Worm (Caenorhabditis elegans) whole organism, L4 larva: Measurements from ENCODE around the gene set-20.
A peak's percentile ranks its signal among the peaks of the same experiment; 100 is the strongest.

Experiments used
- D1046.2 ChIP-seq: fragments of 200-800 bp; sonication (Bioruptor generic); IDR thresholded peaks from 2 replicates; pipeline ENCODE4 v1.3.6; 2022; ENCODE audit warnings: missing genetic modification characterization, missing compliant biosample characterization
- F10B5.3 ChIP-seq: sonication (generic microtip); optimal IDR thresholded peaks from 2 replicates; lab custom pipeline; 2016; ENCODE audit warnings: mild to moderate bottlenecking, missing genetic modification characterization, missing compliant biosample characterization
- F26F4.8 ChIP-seq: fragments of 200-800 bp; sonication (Bioruptor generic); conservative IDR thresholded peaks from 2 replicates; pipeline ENCODE4 v1.3.6; 2022; ENCODE audit warnings: missing genetic modification characterization, missing compliant biosample characterization
- T20F7.1 ChIP-seq: fragments of 200-800 bp; sonication (Bioruptor generic); optimal IDR thresholded peaks from 2 replicates; lab custom pipeline; 2018; ENCODE audit warnings: mild to moderate bottlenecking, missing genetic modification characterization, missing compliant biosample characterization
- Y5F2A.4 ChIP-seq: fragments of 200-800 bp; sonication (Bioruptor generic); optimal IDR thresholded peaks from 2 replicates; lab custom pipeline; 2018; ENCODE audit warnings: mild to moderate bottlenecking, missing genetic modification characterization, missing compliant biosample characterization
- ZK546.5 ChIP-seq, 2 experiments: sonication (generic microtip); optimal IDR thresholded peaks; 2 replicates each; lab custom pipeline; 2017; ENCODE audit warnings: missing biosample characterization in 2 of 2, missing genetic modification characterization in 2 of 2
- aha-1 ChIP-seq: fragments of 150-350 bp; peaks from one replicate; lab custom pipeline; 2014; ENCODE audit warnings: missing biosample characterization, missing genetic modification characterization
- aly-2 ChIP-seq: sonication (generic microtip); optimal IDR thresholded peaks from 2 replicates; lab custom pipeline; 2018; ENCODE audit warnings: missing biosample characterization, missing genetic modification characterization
- ama-1 ChIP-seq: fragments of 150-350 bp; optimal IDR thresholded peaks from 2 replicates; lab custom pipeline; 2014; ENCODE audit warnings: inconsistent platforms, mixed read lengths
- ces-1 ChIP-seq: fragments of 150-350 bp; sonication (generic microtip); optimal IDR thresholded peaks from 4 replicates; lab custom pipeline; 2014; ENCODE audit warnings: missing biosample characterization, missing genetic modification reagents, missing genetic modification characterization
- daf-19 ChIP-seq: fragments of 200-800 bp; sonication (Bioruptor generic); conservative IDR thresholded peaks from 2 replicates; pipeline ENCODE4 v1.3.6; 2022; ENCODE audit warnings: missing genetic modification characterization, missing compliant biosample characterization
- daf-8 ChIP-seq: fragments of 200-800 bp; sonication (Bioruptor generic); IDR thresholded peaks from 2 replicates; pipeline ENCODE4 v1.3.6; 2022; ENCODE audit warnings: missing genetic modification characterization, missing compliant biosample characterization
- dmd-6 ChIP-seq: fragments of 200-800 bp; sonication (Bioruptor generic); IDR thresholded peaks from 2 replicates; pipeline ENCODE4 v1.3.6; 2022; ENCODE audit warnings: missing genetic modification reagents, missing genetic modification characterization, missing compliant biosample characterization
- dmd-8 ChIP-seq: fragments of 200-800 bp; sonication (Bioruptor generic); IDR thresholded peaks from 2 replicates; pipeline ENCODE4 v1.3.6; 2022; ENCODE audit warnings: missing genetic modification characterization, missing compliant biosample characterization
- dve-1 ChIP-seq: sonication (generic microtip); optimal IDR thresholded peaks from 2 replicates; lab custom pipeline; 2017; ENCODE audit warnings: antibody characterized with exemption, mild to moderate bottlenecking, missing genetic modification characterization, missing compliant biosample characterization; ENCODE audit not compliant: insufficient read depth
- egl-27 ChIP-seq: sonication (generic microtip); optimal IDR thresholded peaks from 3 replicates; lab custom pipeline; 2017; ENCODE audit warnings: missing biosample characterization, missing genetic modification reagents, missing genetic modification characterization
- fkh-10 ChIP-seq: fragments of 150-350 bp; optimal IDR thresholded peaks from 2 replicates; lab custom pipeline; 2014; ENCODE audit warnings: missing biosample characterization, missing genetic modification reagents, missing genetic modification characterization
- hlh-30 ChIP-seq: sonication (generic microtip); optimal IDR thresholded peaks from 2 replicates; lab custom pipeline; 2017; ENCODE audit warnings: antibody characterized with exemption, mild to moderate bottlenecking, missing genetic modification characterization, missing compliant biosample characterization; ENCODE audit not compliant: insufficient read depth
- jun-1 ChIP-seq: fragments of 150-350 bp; optimal IDR thresholded peaks from 2 replicates; lab custom pipeline; 2014; ENCODE audit warnings: missing biosample characterization, missing genetic modification reagents, missing genetic modification characterization
- lin-1 ChIP-seq: fragments of 200-800 bp; sonication (Bioruptor generic); IDR thresholded peaks from 2 replicates; pipeline ENCODE4 v1.3.6; 2022; ENCODE audit warnings: missing genetic modification reagents, missing genetic modification characterization, missing compliant biosample characterization
- lin-13 ChIP-seq: fragments of 150-350 bp; optimal IDR thresholded peaks from 2 replicates; lab custom pipeline; 2014; ENCODE audit warnings: missing biosample characterization, missing genetic modification reagents, missing genetic modification characterization
- lin-38 ChIP-seq: fragments of 200-800 bp; sonication (Bioruptor generic); IDR thresholded peaks from 2 replicates; pipeline ENCODE4 v1.3.6; 2022; ENCODE audit warnings: missing genetic modification reagents, missing genetic modification characterization, missing compliant biosample characterization
- mdl-1 ChIP-seq, 2 experiments: fragments of 150-350 bp in 1 of 2; sonication (generic microtip) in 1 of 2; optimal IDR thresholded peaks; 2 replicates each; lab custom pipeline; 2014 to 2017; ENCODE audit warnings: missing biosample characterization in 2 of 2, missing genetic modification characterization in 2 of 2
- mdt-29 ChIP-seq: fragments of 200-800 bp; sonication (Bioruptor generic); IDR thresholded peaks from 2 replicates; pipeline ENCODE4 v1.3.6; 2022; ENCODE audit warnings: missing genetic modification reagents, missing genetic modification characterization, missing compliant biosample characterization
- mep-1 ChIP-seq: fragments of 150-350 bp; sonication (generic microtip); optimal IDR thresholded peaks from 3 replicates; lab custom pipeline; 2014; ENCODE audit warnings: missing biosample characterization, missing genetic modification characterization
- mes-2 ChIP-seq: sonication (generic microtip); optimal IDR thresholded peaks from 2 replicates; lab custom pipeline; 2016; ENCODE audit warnings: missing genotype, mild to moderate bottlenecking, missing genetic modification characterization, missing compliant biosample characterization; ENCODE audit not compliant: poor library complexity, severe bottlenecking
- mxl-3 ChIP-seq: fragments of 200-800 bp; sonication (Bioruptor generic); optimal IDR thresholded peaks from 2 replicates; lab custom pipeline; 2018; ENCODE audit warnings: mild to moderate bottlenecking, missing genetic modification characterization, missing compliant biosample characterization
- nhr-237 ChIP-seq: sonication (generic microtip); optimal IDR thresholded peaks from 2 replicates; lab custom pipeline; 2017; ENCODE audit warnings: missing biosample characterization, missing genetic modification characterization
- nhr-25 ChIP-seq: sonication (generic microtip); optimal IDR thresholded peaks from 2 replicates; lab custom pipeline; 2017; ENCODE audit warnings: missing genetic modification characterization, mild to moderate bottlenecking, missing compliant biosample characterization, antibody characterized with exemption, moderate library complexity, borderline replicate concordance; ENCODE audit not compliant: insufficient read depth
- nhr-28 ChIP-seq: fragments of 150-350 bp; optimal IDR thresholded peaks from 2 replicates; lab custom pipeline; 2014; ENCODE audit warnings: missing biosample characterization, missing genetic modification characterization
- nhr-41 ChIP-seq: fragments of 200-800 bp; sonication (Bioruptor generic); IDR thresholded peaks from 2 replicates; pipeline ENCODE4 v1.3.6; 2022; ENCODE audit warnings: missing genetic modification reagents, missing genetic modification characterization, missing compliant biosample characterization
- nhr-6 ChIP-seq: fragments of 150-350 bp; optimal IDR thresholded peaks from 2 replicates; lab custom pipeline; 2014; ENCODE audit warnings: missing biosample characterization, missing genetic modification characterization
- nhr-77 ChIP-seq: fragments of 150-350 bp; optimal IDR thresholded peaks from 2 replicates; lab custom pipeline; 2014; ENCODE audit warnings: missing biosample characterization, missing genetic modification characterization
- pqm-1 ChIP-seq: sonication (generic microtip); optimal IDR thresholded peaks from 2 replicates; lab custom pipeline; 2017; ENCODE audit warnings: missing biosample characterization, missing genetic modification characterization
- rbr-2 ChIP-seq: sonication (generic microtip); optimal IDR thresholded peaks from 2 replicates; lab custom pipeline; 2016; ENCODE audit warnings: missing genotype, missing genetic modification characterization, missing compliant biosample characterization
- skn-1 ChIP-seq: fragments of 150-350 bp; optimal IDR thresholded peaks from 2 replicates; lab custom pipeline; 2014; ENCODE audit warnings: missing biosample characterization, missing genetic modification characterization
- snpc-4 ChIP-seq: fragments of 150-350 bp; optimal IDR thresholded peaks from 2 replicates; lab custom pipeline; 2014; ENCODE audit warnings: missing biosample characterization, missing genetic modification characterization
- spr-1 ChIP-seq: sonication (generic microtip); optimal IDR thresholded peaks from 2 replicates; lab custom pipeline; 2016; ENCODE audit warnings: mild to moderate bottlenecking, missing genetic modification characterization, missing compliant biosample characterization
- tag-97 ChIP-seq: fragments of 200-800 bp; sonication (Bioruptor generic); IDR thresholded peaks from 2 replicates; pipeline ENCODE4 v1.3.6; 2022; ENCODE audit warnings: missing genetic modification characterization, missing compliant biosample characterization
- tra-1 ChIP-seq: fragments of 200-800 bp; sonication (Bioruptor generic); IDR thresholded peaks from 2 replicates; pipeline ENCODE4 v1.3.6; 2022; ENCODE audit warnings: missing genetic modification reagents, missing genetic modification characterization, missing compliant biosample characterization
- unc-130 ChIP-seq: sonication (generic microtip); optimal IDR thresholded peaks from 2 replicates; lab custom pipeline; 2016; ENCODE audit warnings: missing genetic modification reagents, missing genetic modification characterization, missing compliant biosample characterization
- zfp-2 ChIP-seq: sonication (generic microtip); optimal IDR thresholded peaks from 2 replicates; lab custom pipeline; 2016; ENCODE audit warnings: mild to moderate bottlenecking, missing genetic modification characterization, missing compliant biosample characterization
- zfp-3 ChIP-seq: fragments of 200-800 bp; sonication (Bioruptor generic); conservative IDR thresholded peaks from 2 replicates; pipeline ENCODE4 v1.3.6; 2022; ENCODE audit warnings: missing genetic modification reagents, missing genetic modification characterization, missing compliant biosample characterization
- zip-2 ChIP-seq: fragments of 150-350 bp; optimal IDR thresholded peaks from 2 replicates; lab custom pipeline; 2014; ENCODE audit warnings: missing biosample characterization, missing genetic modification characterization
- ztf-11 ChIP-seq: fragments of 150-350 bp; optimal IDR thresholded peaks from 2 replicates; lab custom pipeline; 2014; ENCODE audit warnings: missing biosample characterization, missing genetic modification characterization
- ztf-7 ChIP-seq: fragments of 150-350 bp; optimal IDR thresholded peaks from 2 replicates; lab custom pipeline; 2014; ENCODE audit warnings: missing biosample characterization, missing genetic modification characterization

The set-20 gene

ce11 chrX:5661179-5661578 is 24.8 kb downstream of the set-20 start (continued):
- TF ChIP-seq aly-2 (tag; lab: Kevin White, UChicago) = no peak
- no peak for TF ChIP-seq fkh-10 (GFP tag; lab: Kevin White, UChicago)
- TF ChIP-seq, all 104 proteins: peak for 4

ce11 chrX:5659614-5660013 is 26.3 kb downstream of the set-20 start, which contains the start of gene T22B7.22:
T22B7.22 (plus strand) TSS chrX:5659967.
- TF ChIP-seq aha-1 (tag; lab: Kevin White, UChicago) = peak; percentile 17
- peak; percentile 25 for TF ChIP-seq nhr-25
- TF ChIP-seq dmd-6 (GFP tag; lab: Robert Waterston, UW) = no peak
- no peak for TF ChIP-seq F10B5.3 (tag; lab: Kevin White, UChicago)
- TF ChIP-seq F26F4.8 (GFP tag; lab: Robert Waterston, UW) = no peak
- peak; percentile 23 for TF ChIP-seq mxl-3 (GFP tag; lab: Kevin White, UChicago)
- no peak for TF ChIP-seq lin-1 (GFP tag; lab: Robert Waterston, UW)
- peak; percentile 44 for TF ChIP-seq nhr-28 (tag; lab: Kevin White, UChicago)
- peak; percentile 43 for TF ChIP-seq hlh-30
- TF ChIP-seq mep-1 = peak; percentile 40
- TF ChIP-seq unc-130 (GFP tag; lab: Kevin White, UChicago) = no peak
- TF ChIP-seq, all 104 proteins: peak for 6

ce11 chrX:5655601-5656000 is 30.4 kb downstream of the set-20 start:
- peak; percentile 68 for TF ChIP-seq aha-1 (tag; lab: Kevin White, UChicago)
- no peak for TF ChIP-seq pqm-1

DNA sequence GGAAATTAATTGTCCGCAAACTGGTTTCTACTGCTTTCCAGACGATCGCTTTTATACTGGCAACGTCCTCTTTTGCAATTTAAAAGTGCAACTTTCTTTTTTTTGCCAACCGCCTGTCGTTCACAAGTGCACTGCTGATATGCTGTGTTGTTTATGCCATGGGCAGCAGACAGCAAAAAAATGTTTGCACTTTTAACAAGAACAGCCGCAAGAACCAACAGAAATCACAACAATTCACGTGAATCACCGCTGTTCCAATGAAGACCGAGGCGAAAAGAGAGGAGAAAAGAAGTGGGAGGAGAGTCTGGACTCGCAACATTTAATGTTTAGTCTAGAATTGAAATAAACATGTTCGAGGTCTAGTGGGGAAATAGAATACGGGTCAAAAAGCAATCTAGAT is 32.1 kb downstream of the set-20 start, which contains the start of gene T22B7.7:
TSS of gene T22B7.7 (minus strand) at position 262 of the 400 bp plus-strand sequence.
- TF ChIP-seq zfp-3 (GFP tag; lab: Robert Waterston, UW) (no peak), ztf-7 (no peak), rbr-2 (tag; lab: Kevin White, UChicago) (no peak), ama-1 (lab: Kevin White, UChicago) (no peak), zip-2 (tag; lab: Kevin White, UChicago) (no peak), nhr-6 (tag; lab: Kevin White, UChicago) (no peak), dve-1 (tag; lab: Kevin White, UChicago) (peak; percentile 64), ZK546.5 (tag; optimal IDR thresholded peaks at IDR 0.05; lab: Kevin White, UChicago) (no peak), snpc-4 (tag; lab: Kevin White, UChicago) (no peak), lin-38 (no peak), daf-8 (no peak), unc-130 (GFP tag; lab: Kevin White, UChicago) (no peak), Y5F2A.4 (GFP tag; lab: Kevin White, UChicago) (no peak), lin-1 (GFP tag; lab: Robert Waterston, UW) (no peak), mdt-29 (GFP tag; lab: Robert Waterston, UW) (no peak; the same call in 1 of the 2 replicates), mxl-3 (GFP tag; lab: Kevin White, UChicago) (peak; percentile 70), daf-19 (GFP tag; lab: Robert Waterston, UW) (no peak), tra-1 (GFP tag; lab: Robert Waterston, UW) (no peak), dmd-8 (no peak), nhr-25 (no peak), mdl-1 (tag; optimal IDR thresholded peaks at IDR 0.05; lab: Kevin White, UChicago) (peak in 1 of 2 experiments; percentile 81), mep-1 (no peak), nhr-77 (tag; lab: Kevin White, UChicago) (peak; percentile 3), F26F4.8 (GFP tag; lab: Robert Waterston, UW) (no peak), egl-27 (no peak), zfp-2 (tag; lab: Kevin White, UChicago) (no peak), dmd-6 (GFP tag; lab: Robert Waterston, UW) (peak; percentile 96), spr-1 (no peak), jun-1 (tag; lab: Kevin White, UChicago) (no peak), ces-1 (GFP tag; lab: Kevin White, UChicago) (no peak), D1046.2 (no peak), mes-2 (tag; lab: Kevin White, UChicago) (no peak), nhr-237 (tag; lab: Kevin White, UChicago) (no peak), tag-97 (GFP tag; lab: Robert Waterston, UW) (no peak), ztf-11 (tag; lab: Kevin White, UChicago) (no peak), lin-13 (GFP tag; lab: Kevin White, UChicago) (peak; percentile 0), T20F7.1 (no peak), skn-1 (tag; lab: Kevin White, UChicago) (no peak), nhr-41 (no peak)
